Fruit fly (Drosophila melanogaster): ENCODE measurements around the gene CG5644.
A peak's percentile ranks its signal among the peaks of the same experiment; 100 is the strongest.

Gene CG5644

dm6 chr3L:9011485-9012389, 32.1 kb upstream of the CG5644 start:
- TF ChIP-seq CG7101 (tag; optimal IDR thresholded peaks at IDR 0.05): no peak
- TF ChIP-seq CG11617 (GFP tag; optimal IDR thresholded peaks at IDR 0.05): no peak
- no peak for TF ChIP-seq pad (GFP tag; optimal IDR thresholded peaks at IDR 0.05)
- no peak for TF ChIP-seq CG14711 (tag; optimal IDR thresholded peaks at IDR 0.05)
- TF ChIP-seq CG1620 (GFP tag; optimal IDR thresholded peaks at IDR 0.05): no peak
- TF ChIP-seq CG33017 (tag; optimal IDR thresholded peaks at IDR 0.05): no peak
- no peak for TF ChIP-seq tj (GFP tag; optimal IDR thresholded peaks at IDR 0.05)
- no peak for TF ChIP-seq CG12768 (GFP tag; optimal IDR thresholded peaks at IDR 0.05)
- no peak for TF ChIP-seq ovo (GFP tag; optimal IDR thresholded peaks at IDR 0.05)
- no peak for TF ChIP-seq Mnt (GFP tag; optimal IDR thresholded peaks at IDR 0.05)

DNA sequence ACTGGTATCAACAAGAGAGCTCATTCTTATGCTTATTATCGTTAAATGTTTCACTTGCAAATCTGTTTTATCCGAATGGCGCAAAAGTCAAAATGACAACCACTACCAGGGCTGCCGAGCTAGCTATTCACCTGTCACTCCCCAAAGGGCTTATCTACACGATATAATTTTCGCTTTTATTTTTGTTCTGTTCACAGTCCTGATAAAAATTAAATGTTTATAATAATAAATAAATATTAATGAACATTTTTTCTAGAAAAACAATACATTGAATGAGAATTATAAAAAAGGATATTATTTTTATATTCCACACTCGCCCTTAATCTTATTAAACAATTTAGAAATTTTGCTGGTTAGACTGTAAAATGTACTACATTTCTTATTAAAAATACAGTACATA, 30.1 kb upstream of the CG5644 start, which contains the start of gene CG5194:
Gene CG5194, minus strand, starts transcription at position 101 of the 400 bp plus-strand sequence.
- no peak for TF ChIP-seq CG14711 (tag; optimal IDR thresholded peaks at IDR 0.05)
- TF ChIP-seq CG11617 (GFP tag; optimal IDR thresholded peaks at IDR 0.05): no peak
- TF ChIP-seq bab1 (GFP tag; optimal IDR thresholded peaks at IDR 0.05): no peak
- TF ChIP-seq tj (GFP tag; optimal IDR thresholded peaks at IDR 0.05): no peak
- TF ChIP-seq Clk (GFP tag; optimal IDR thresholded peaks at IDR 0.05): no peak
- no peak for TF ChIP-seq Mnt (GFP tag; optimal IDR thresholded peaks at IDR 0.05)
- TF ChIP-seq Hr96 (GFP tag; optimal IDR thresholded peaks at IDR 0.05): no peak
- TF ChIP-seq CG7045 (GFP tag; optimal IDR thresholded peaks at IDR 0.05): no peak
- no peak for TF ChIP-seq CG7101 (tag; optimal IDR thresholded peaks at IDR 0.05)
- no peak for TF ChIP-seq pad (GFP tag; optimal IDR thresholded peaks at IDR 0.05)
- no peak for TF ChIP-seq ovo (GFP tag; optimal IDR thresholded peaks at IDR 0.05)

dm6 chr3L:9004788-9005246, 25.1 kb upstream of the CG5644 start, which contains the start of gene Doc3:
Doc3 (plus strand) TSS chr3L:9005196.
- TF ChIP-seq tj (GFP tag; optimal IDR thresholded peaks at IDR 0.05) (no peak), Hr96 (GFP tag; optimal IDR thresholded peaks at IDR 0.05) (no peak), Crg-1 (GFP tag; optimal IDR thresholded peaks at IDR 0.05) (no peak), CG12768 (GFP tag; optimal IDR thresholded peaks at IDR 0.05) (no peak)

dm6 chr3L:9003369-9003768, 23.7 kb upstream of the CG5644 start:
- no peak for TF ChIP-seq CG7045 (GFP tag; optimal IDR thresholded peaks at IDR 0.05)
- no peak for TF ChIP-seq CG33017 (tag; optimal IDR thresholded peaks at IDR 0.05)
- TF ChIP-seq Crg-1 (GFP tag; optimal IDR thresholded peaks at IDR 0.05): no peak
- no peak for TF ChIP-seq ovo (GFP tag; optimal IDR thresholded peaks at IDR 0.05)
- TF ChIP-seq CG14711 (tag; optimal IDR thresholded peaks at IDR 0.05): no peak

DNA sequence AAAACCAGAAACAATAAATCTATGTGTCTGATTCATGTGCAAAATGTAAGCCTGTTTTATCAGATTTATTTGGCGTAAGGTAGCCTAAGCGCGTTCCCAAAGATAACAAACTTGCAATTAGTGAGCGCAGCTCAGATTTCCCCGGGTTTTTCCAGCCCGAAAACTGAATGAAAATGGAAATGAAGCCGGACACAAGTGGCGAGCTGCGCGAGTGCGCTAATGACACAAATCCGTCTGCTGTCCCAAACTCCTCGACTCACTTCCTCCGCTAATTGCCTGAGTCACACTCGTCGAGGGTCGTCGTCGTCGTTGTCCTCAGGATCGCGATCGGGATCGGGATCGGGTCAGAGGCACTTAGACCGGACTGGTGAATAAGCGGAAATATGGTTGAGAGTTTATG, 22.8 kb upstream of the CG5644 start:
- no peak for TF ChIP-seq CG1620 (GFP tag; optimal IDR thresholded peaks at IDR 0.05)
- no peak for TF ChIP-seq cnc (optimal IDR thresholded peaks at IDR 0.05)
- TF ChIP-seq pad (GFP tag; optimal IDR thresholded peaks at IDR 0.05): no peak
- no peak for TF ChIP-seq CG12768 (GFP tag; optimal IDR thresholded peaks at IDR 0.05)
- TF ChIP-seq CG5204 (GFP tag; optimal IDR thresholded peaks at IDR 0.05): no peak
- no peak for TF ChIP-seq CG14711 (tag; optimal IDR thresholded peaks at IDR 0.05)
- TF ChIP-seq bab1 (GFP tag; optimal IDR thresholded peaks at IDR 0.05): no peak
- no peak for TF ChIP-seq kay (GFP tag; ENCODE audit: borderline replicate concordance)
- no peak for TF ChIP-seq CG7045 (GFP tag; optimal IDR thresholded peaks at IDR 0.05)
- TF ChIP-seq CG7101 (tag; optimal IDR thresholded peaks at IDR 0.05): no peak
- TF ChIP-seq CG33017 (tag; optimal IDR thresholded peaks at IDR 0.05): no peak
- TF ChIP-seq cic (GFP tag; optimal IDR thresholded peaks at IDR 0.05): no peak
- TF ChIP-seq Clk (GFP tag; optimal IDR thresholded peaks at IDR 0.05): no peak
- TF ChIP-seq toe (GFP tag; optimal IDR thresholded peaks at IDR 0.05): no peak
- no peak for TF ChIP-seq Mnt (GFP tag; optimal IDR thresholded peaks at IDR 0.05)
- no peak for TF ChIP-seq ovo (GFP tag; optimal IDR thresholded peaks at IDR 0.05)
- no peak for TF ChIP-seq Crg-1 (GFP tag; optimal IDR thresholded peaks at IDR 0.05)
- TF ChIP-seq tj (GFP tag; optimal IDR thresholded peaks at IDR 0.05): no peak
- no peak for TF ChIP-seq Hr96 (GFP tag; optimal IDR thresholded peaks at IDR 0.05)
- no peak for TF ChIP-seq CG11617 (GFP tag; optimal IDR thresholded peaks at IDR 0.05)

DNA sequence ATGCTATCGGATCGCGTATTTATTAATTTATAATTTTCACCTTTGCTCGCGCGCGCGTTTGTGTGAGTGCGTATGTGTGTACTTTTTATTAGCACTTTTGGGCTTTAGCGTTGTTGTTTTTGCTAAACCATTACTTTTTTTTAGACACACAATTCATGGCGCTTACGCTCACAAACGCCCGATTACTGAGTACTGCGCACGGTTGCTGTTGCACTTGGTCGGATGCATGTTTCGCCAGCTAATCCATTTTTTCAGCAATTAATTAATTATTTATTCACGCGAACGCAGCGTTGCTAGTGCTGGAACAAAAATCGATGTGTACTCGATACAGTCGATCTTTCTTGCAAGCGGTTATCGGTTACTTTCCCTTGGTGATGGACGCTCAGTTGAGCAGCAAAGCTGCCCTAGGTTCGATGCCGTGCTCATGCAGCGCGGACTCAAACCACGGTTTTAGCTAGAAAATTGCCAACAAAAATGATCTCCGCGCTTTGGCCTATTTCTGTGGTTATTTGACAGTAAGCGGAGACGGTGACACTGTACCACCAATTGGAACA, 18.1 kb upstream of the CG5644 start, which contains the start of the genes smg and CG5087:
Gene smg, minus strand, starts transcription at position 304 of the 554 bp plus-strand sequence.
Gene CG5087, plus strand, starts transcription at position 499 of the 554 bp plus-strand sequence.
- TF ChIP-seq CG33017 (tag; optimal IDR thresholded peaks at IDR 0.05): no peak
- peak; percentile 6 for TF ChIP-seq CG14711 (tag; optimal IDR thresholded peaks at IDR 0.05)
- TF ChIP-seq tj (GFP tag; optimal IDR thresholded peaks at IDR 0.05): peak; percentile 17
- peak; percentile 74 for TF ChIP-seq bab1 (GFP tag; optimal IDR thresholded peaks at IDR 0.05)
- no peak for TF ChIP-seq pad (GFP tag; optimal IDR thresholded peaks at IDR 0.05)
- peak; percentile 57 for TF ChIP-seq ovo (GFP tag; optimal IDR thresholded peaks at IDR 0.05)
- peak; percentile 62 for TF ChIP-seq CG1620 (GFP tag; optimal IDR thresholded peaks at IDR 0.05)
- TF ChIP-seq CG12768 (GFP tag; optimal IDR thresholded peaks at IDR 0.05): no peak
- TF ChIP-seq Hr96 (GFP tag; optimal IDR thresholded peaks at IDR 0.05): no peak
- no peak for TF ChIP-seq cnc (optimal IDR thresholded peaks at IDR 0.05)
- peak; percentile 4 for TF ChIP-seq CG11617 (GFP tag; optimal IDR thresholded peaks at IDR 0.05)
- TF ChIP-seq Mnt (GFP tag; optimal IDR thresholded peaks at IDR 0.05): peak; percentile 55
- TF ChIP-seq kay (GFP tag; ENCODE audit: borderline replicate concordance): no peak
- no peak for TF ChIP-seq Crg-1 (GFP tag; optimal IDR thresholded peaks at IDR 0.05)
- peak; percentile 46 for TF ChIP-seq toe (GFP tag; optimal IDR thresholded peaks at IDR 0.05)

Data from whole organism, adult.